Fruit fly (Drosophila melanogaster) whole organism, embryonic: Measurements from ENCODE around the gene CG16723.
A peak's percentile ranks its signal among the peaks of the same experiment; 100 is the strongest.

Source experiments
- Ada2b ChIP-seq: fragments of 200-800 bp; sonication (Bioruptor generic); IDR thresholded peaks from 2 replicates; pipeline ENCODE4 v1.3.6; 2022; ENCODE audit warnings: missing biosample characterization, missing genetic modification characterization
- Aef1 ChIP-seq: fragments of 200-800 bp; sonication (Bioruptor generic); IDR thresholded peaks from 3 replicates; pipeline ENCODE4 v1.3.6; 2022; ENCODE audit warnings: missing biosample characterization, missing genetic modification characterization
- Asciz ChIP-seq: fragments of 200-800 bp; sonication (Bioruptor generic); optimal IDR thresholded peaks from 2 replicates; lab custom pipeline; 2017; ENCODE audit warnings: missing biosample characterization, mild to moderate bottlenecking, missing genetic modification characterization, missing genetic modification reagents
- BtbVII ChIP-seq: fragments of 200-800 bp; sonication (Bioruptor generic); optimal IDR thresholded peaks from 3 replicates; lab custom pipeline; 2017; ENCODE audit warnings: missing biosample characterization, mild to moderate bottlenecking, missing genetic modification characterization
- CG10147 ChIP-seq: fragments of 200-800 bp; sonication (Bioruptor generic); optimal IDR thresholded peaks from 2 replicates; lab custom pipeline; 2019; ENCODE audit warnings: missing biosample characterization, mild to moderate bottlenecking, missing genetic modification characterization, moderate library complexity
- CG11398 ChIP-seq: fragments of 200-800 bp; sonication (Bioruptor generic); optimal IDR thresholded peaks from 2 replicates; lab custom pipeline; 2016; ENCODE audit warnings: missing biosample characterization, missing genetic modification characterization
- CG11504 ChIP-seq: fragments of 200-800 bp; sonication (Bioruptor generic); optimal IDR thresholded peaks from 3 replicates; lab custom pipeline; 2019; ENCODE audit warnings: missing biosample characterization, mild to moderate bottlenecking, missing genetic modification characterization, moderate library complexity
- CG13287 ChIP-seq: fragments of 200-800 bp; sonication (Bioruptor generic); IDR thresholded peaks from 2 replicates; pipeline ENCODE4 v1.3.6; 2022; ENCODE audit warnings: missing biosample characterization, missing genetic modification characterization; ENCODE audit not compliant: partially characterized antibody
- CG13624 ChIP-seq: fragments of 200-800 bp; sonication (Bioruptor generic); optimal IDR thresholded peaks from 2 replicates; lab custom pipeline; 2016; ENCODE audit warnings: missing biosample characterization, missing genetic modification characterization
- CG14014 ChIP-seq: fragments of 200-800 bp; sonication (Bioruptor generic); IDR thresholded peaks from 2 replicates; pipeline ENCODE4 v1.3.6; 2022; ENCODE audit warnings: missing biosample characterization, missing genetic modification characterization
- CG14860 ChIP-seq: fragments of 200-800 bp; sonication (Bioruptor generic); IDR thresholded peaks from 3 replicates; pipeline ENCODE4 v1.3.6; 2022; ENCODE audit warnings: missing biosample characterization, missing genetic modification characterization; ENCODE audit not compliant: partially characterized antibody
- CG17385 ChIP-seq: fragments of 200-800 bp; sonication (Bioruptor generic); optimal IDR thresholded peaks from 3 replicates; lab custom pipeline; 2018; ENCODE audit warnings: missing biosample characterization, mild to moderate bottlenecking, missing genetic modification characterization
- CG18262 ChIP-seq: fragments of 200-800 bp; optimal IDR thresholded peaks from 3 replicates; lab custom pipeline; 2019; ENCODE audit warnings: missing biosample characterization, mild to moderate bottlenecking, missing genetic modification characterization, moderate library complexity
- CG18599 ChIP-seq: fragments of 200-800 bp; sonication (Bioruptor generic); optimal IDR thresholded peaks from 3 replicates; lab custom pipeline; 2017; ENCODE audit warnings: missing biosample characterization, missing genetic modification characterization, mild to moderate bottlenecking, moderate library complexity, missing genetic modification reagents
- CG31365 ChIP-seq: fragments of 200-800 bp; sonication (Bioruptor generic); optimal IDR thresholded peaks from 2 replicates; lab custom pipeline; 2018; ENCODE audit warnings: missing biosample characterization, mild to moderate bottlenecking, missing genetic modification characterization
- CG3281 ChIP-seq: fragments of 200-800 bp; sonication (Bioruptor generic); optimal IDR thresholded peaks from 3 replicates; lab custom pipeline; 2017; ENCODE audit warnings: missing biosample characterization, mild to moderate bottlenecking, missing genetic modification characterization
- CG6813 ChIP-seq: fragments of 200-800 bp; sonication (Bioruptor generic); optimal IDR thresholded peaks from 2 replicates; lab custom pipeline; 2017; ENCODE audit warnings: missing biosample characterization, missing genetic modification characterization, mild to moderate bottlenecking, moderate library complexity, missing genetic modification reagents
- CG7372 ChIP-seq: fragments of 200-800 bp; sonication (Bioruptor generic); IDR thresholded peaks from 2 replicates; pipeline ENCODE4 v1.3.6; 2022; ENCODE audit warnings: missing biosample characterization, missing genetic modification characterization
- CG7928 ChIP-seq: fragments of 200-800 bp; sonication (Bioruptor generic); optimal IDR thresholded peaks from 2 replicates; lab custom pipeline; 2017; ENCODE audit warnings: missing biosample characterization, mild to moderate bottlenecking, missing genetic modification characterization
- CG9215 ChIP-seq: fragments of 200-800 bp; sonication (Bioruptor generic); IDR thresholded peaks from 2 replicates; pipeline ENCODE4 v1.3.6; 2022; ENCODE audit warnings: missing biosample characterization, missing genetic modification characterization
- CG9727 ChIP-seq: fragments of 200-800 bp; sonication (Bioruptor generic); optimal IDR thresholded peaks from 3 replicates; lab custom pipeline; 2017; ENCODE audit warnings: missing biosample characterization, mild to moderate bottlenecking, missing genetic modification characterization
- Camta ChIP-seq: fragments of 200-800 bp; sonication (Bioruptor generic); optimal IDR thresholded peaks from 2 replicates; lab custom pipeline; 2016; ENCODE audit warnings: missing biosample characterization, missing genetic modification characterization
- CoRest ChIP-seq: fragments of 200-800 bp; sonication (Bioruptor generic); optimal IDR thresholded peaks from 3 replicates; lab custom pipeline; 2018; ENCODE audit warnings: missing biosample characterization, mild to moderate bottlenecking, missing genetic modification characterization, moderate library complexity
- D19B ChIP-seq: fragments of 200-800 bp; sonication (Bioruptor generic); optimal IDR thresholded peaks from 2 replicates; lab custom pipeline; 2017; ENCODE audit warnings: missing biosample characterization, mild to moderate bottlenecking, missing genetic modification characterization
- Fer3 ChIP-seq: fragments of 200-800 bp; sonication (Bioruptor generic); optimal IDR thresholded peaks from 2 replicates; lab custom pipeline; 2018; ENCODE audit warnings: missing biosample characterization, mild to moderate bottlenecking, missing genetic modification characterization, moderate library complexity
- HLH3B ChIP-seq: fragments of 200-800 bp; sonication (Bioruptor generic); IDR thresholded peaks from 2 replicates; pipeline ENCODE4 v1.3.6; 2022; ENCODE audit warnings: missing biosample characterization, missing genetic modification characterization
- Hsf ChIP-seq: fragments of 200-800 bp; sonication (Bioruptor generic); optimal IDR thresholded peaks from 3 replicates; lab custom pipeline; 2016; ENCODE audit warnings: missing biosample characterization, missing genetic modification characterization
- MTF-1 ChIP-seq: fragments of 200-800 bp; sonication (Bioruptor generic); optimal IDR thresholded peaks from 2 replicates; lab custom pipeline; 2018; ENCODE audit warnings: missing biosample characterization, mild to moderate bottlenecking, missing genetic modification characterization, borderline replicate concordance
- Meics ChIP-seq: fragments of 200-800 bp; sonication (Bioruptor generic); optimal IDR thresholded peaks from 2 replicates; lab custom pipeline; 2017; ENCODE audit warnings: missing biosample characterization, mild to moderate bottlenecking, missing genetic modification characterization
- NC2β ChIP-seq: fragments of 200-800 bp; sonication (Bioruptor generic); optimal IDR thresholded peaks from 2 replicates; lab custom pipeline; 2016; ENCODE audit warnings: missing biosample characterization, missing genetic modification characterization
- Ptx1 ChIP-seq: fragments of 200-800 bp; sonication (Bioruptor generic); IDR thresholded peaks from 2 replicates; pipeline ENCODE4 v1.3.6; 2022; ENCODE audit warnings: missing biosample characterization, missing genetic modification characterization
- Xbp1 ChIP-seq: fragments of 200-800 bp; sonication (Bioruptor generic); optimal IDR thresholded peaks from 3 replicates; lab custom pipeline; 2016; ENCODE audit warnings: missing biosample characterization, mild to moderate bottlenecking, missing genetic modification characterization
- croc ChIP-seq: fragments of 200-800 bp; sonication (Bioruptor generic); conservative IDR thresholded peaks from 3 replicates; pipeline ENCODE4 v1.3.6; 2022; ENCODE audit warnings: missing biosample characterization, missing genetic modification characterization
- dmrt99B ChIP-seq: fragments of 200-800 bp; sonication (Bioruptor generic); optimal IDR thresholded peaks from 2 replicates; lab custom pipeline; 2018; ENCODE audit warnings: missing biosample characterization, mild to moderate bottlenecking, missing genetic modification characterization, moderate library complexity
- ftz-f1 ChIP-seq: fragments of 200-800 bp; sonication (Bioruptor generic); optimal IDR thresholded peaks from 2 replicates; lab custom pipeline; 2016; ENCODE audit warnings: missing biosample characterization, missing genetic modification characterization
- gem ChIP-seq: fragments of 200-800 bp; sonication (Bioruptor generic); optimal IDR thresholded peaks from 2 replicates; lab custom pipeline; 2019; ENCODE audit warnings: missing biosample characterization, mild to moderate bottlenecking, missing genetic modification characterization, moderate library complexity
- gfzf ChIP-seq: fragments of 200-800 bp; sonication (Bioruptor generic); optimal IDR thresholded peaks from 2 replicates; lab custom pipeline; 2016; ENCODE audit warnings: missing biosample characterization, mild to moderate bottlenecking, missing genetic modification characterization, moderate library complexity
- ind ChIP-seq: fragments of 200-800 bp; sonication (Bioruptor generic); optimal IDR thresholded peaks from 3 replicates; lab custom pipeline; 2016; ENCODE audit warnings: missing biosample characterization, missing genetic modification characterization
- lab ChIP-seq: fragments of 200-800 bp; sonication (Bioruptor generic); optimal IDR thresholded peaks from 3 replicates; lab custom pipeline; 2017; ENCODE audit warnings: missing biosample characterization, missing genetic modification characterization, mild to moderate bottlenecking, moderate library complexity, missing genetic modification reagents
- maf-S ChIP-seq: fragments of 200-800 bp; sonication (Bioruptor generic); optimal IDR thresholded peaks from 2 replicates; lab custom pipeline; 2016; ENCODE audit warnings: missing biosample characterization, missing genetic modification characterization
- ranshi ChIP-seq: fragments of 200-800 bp; sonication (Bioruptor generic); IDR thresholded peaks from 2 replicates; pipeline ENCODE4 v1.3.6; 2022; ENCODE audit warnings: missing biosample characterization, missing genetic modification characterization
- row ChIP-seq: fragments of 200-800 bp; sonication (Bioruptor generic); IDR thresholded peaks from 3 replicates; pipeline ENCODE4 v1.3.6; 2022; ENCODE audit warnings: missing biosample characterization, missing genetic modification characterization
- schlank ChIP-seq: fragments of 200-800 bp; sonication (Bioruptor generic); optimal IDR thresholded peaks from 2 replicates; lab custom pipeline; 2018; ENCODE audit warnings: missing biosample characterization, mild to moderate bottlenecking, missing genetic modification characterization
- sens ChIP-seq: fragments of 200-800 bp; sonication (Bioruptor generic); peaks from one replicate; lab custom pipeline; 2016; ENCODE audit warnings: missing biosample characterization, missing genetic modification characterization
- so ChIP-seq: fragments of 200-800 bp; sonication (Bioruptor generic); IDR thresholded peaks from 3 replicates; pipeline ENCODE4 v1.3.6; 2022; ENCODE audit warnings: missing biosample characterization, missing genetic modification characterization
- sob ChIP-seq: fragments of 200-800 bp; sonication (Bioruptor generic); IDR thresholded peaks from 2 replicates; pipeline ENCODE4 v1.3.6; 2022; ENCODE audit warnings: missing biosample characterization, missing genetic modification characterization
- tgo ChIP-seq: fragments of 200-800 bp; sonication (Bioruptor generic); IDR thresholded peaks from 3 replicates; pipeline ENCODE4 v1.3.6; 2022; ENCODE audit warnings: missing biosample characterization, missing genetic modification characterization
- vvl ChIP-seq: fragments of 200-800 bp; sonication (Bioruptor generic); IDR thresholded peaks from 2 replicates; pipeline ENCODE4 v1.3.6; 2022; ENCODE audit warnings: missing biosample characterization, missing genetic modification characterization
- wdn ChIP-seq: fragments of 200-800 bp; sonication (Bioruptor generic); IDR thresholded peaks from 2 replicates; pipeline ENCODE4 v1.3.6; 2022; ENCODE audit warnings: missing biosample characterization, missing genetic modification characterization
- wek ChIP-seq: fragments of 200-800 bp; sonication (Bioruptor generic); optimal IDR thresholded peaks from 3 replicates; lab custom pipeline; 2018; ENCODE audit warnings: missing biosample characterization, mild to moderate bottlenecking, missing genetic modification characterization, moderate library complexity

CG16723 gene

DNA sequence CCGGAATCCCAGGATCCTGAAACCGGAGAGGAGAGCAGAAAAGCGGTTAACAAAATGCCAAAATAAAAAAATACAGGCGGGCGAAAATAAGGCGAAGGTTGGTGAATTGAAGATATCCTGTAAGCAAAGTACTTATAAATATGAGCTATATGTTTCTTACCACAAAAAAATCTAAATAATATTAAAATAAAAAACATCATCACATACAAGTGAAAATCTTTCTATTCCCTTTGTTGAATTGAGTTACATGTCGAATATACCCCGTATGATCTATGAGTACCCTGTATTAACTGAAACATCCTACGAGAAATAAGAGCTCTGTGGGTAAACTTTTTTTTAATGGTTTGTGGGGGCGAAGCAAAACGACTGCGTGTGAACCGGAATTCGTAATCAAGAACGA, 16.0 kb upstream of the CG16723 start (continued):
- TF ChIP-seq Fer3 (tag; lab: Kevin White, UChicago) (peak; percentile 32), CG17385 (GFP tag; lab: Kevin White, UChicago) (peak; percentile 24), Camta (GFP tag; lab: Kevin White, UChicago) (no peak), tgo (GFP tag; lab: Robert Waterston, UW) (peak; percentile 31; the same call in 1 of the 3 replicates), Hsf (GFP tag; lab: Kevin White, UChicago) (no peak), sob (GFP tag; lab: Robert Waterston, UW) (no peak), CG7372 (no peak), ftz-f1 (GFP tag; lab: Kevin White, UChicago) (no peak), CG13287 (GFP tag; lab: Robert Waterston, UW) (no peak), CG10147 (GFP tag; lab: Kevin White, UChicago) (peak; percentile 35), CG11504 (peak; percentile 55), vvl (GFP tag; lab: Robert Waterston, UW) (0 out of 2 replicates have a peak, but pooled peaks have one; percentile 35), CG14014 (GFP tag; lab: Robert Waterston, UW) (peak; percentile 59), row (peak; percentile 63; the same call in 2 of the 3 replicates), ind (GFP tag; lab: Kevin White, UChicago) (peak; percentile 24), CG9215 (GFP tag; lab: Robert Waterston, UW) (peak; percentile 13; the same call in 1 of the 2 replicates), CG14860 (no peak), CG9727 (GFP tag; lab: Kevin White, UChicago) (peak; percentile 19), schlank (no peak), gem (tag; lab: Kevin White, UChicago) (peak; percentile 44), CG31365 (tag; lab: Kevin White, UChicago) (no peak), Asciz (GFP tag; lab: Kevin White, UChicago) (no peak), so (GFP tag; lab: Robert Waterston, UW) (0 out of 3 replicates have a peak, but pooled peaks have one; percentile 9), Aef1 (GFP tag; lab: Robert Waterston, UW) (0 out of 3 replicates have a peak, but pooled peaks have one; percentile 14), croc (GFP tag; lab: Robert Waterston, UW) (no peak), CG6813 (GFP tag; lab: Kevin White, UChicago) (peak; percentile 15), Meics (GFP tag; lab: Kevin White, UChicago) (peak; percentile 57), Ada2b (0 out of 2 replicates have a peak, but pooled peaks have one; percentile 38), Ptx1 (GFP tag; lab: Robert Waterston, UW) (peak; percentile 43), maf-S (GFP tag; lab: Kevin White, UChicago) (no peak), CG11398 (GFP tag; lab: Kevin White, UChicago) (no peak), CoRest (tag; lab: Kevin White, UChicago) (peak; percentile 30), sens (GFP tag; lab: Kevin White, UChicago) (peak; percentile 54), dmrt99B (peak; percentile 56), gfzf (GFP tag; lab: Kevin White, UChicago) (no peak), wek (GFP tag; lab: Kevin White, UChicago) (no peak), CG18599 (GFP tag; lab: Kevin White, UChicago) (peak; percentile 82), BtbVII (GFP tag; lab: Kevin White, UChicago) (peak; percentile 22), D19B (GFP tag; lab: Kevin White, UChicago) (peak; percentile 67), MTF-1 (GFP tag; lab: Kevin White, UChicago) (no peak), CG7928 (GFP tag; lab: Kevin White, UChicago) (no peak), CG3281 (GFP tag; lab: Kevin White, UChicago) (peak; percentile 40), NC2β (GFP tag; lab: Kevin White, UChicago) (no peak), lab (GFP tag; lab: Kevin White, UChicago) (peak; percentile 71), CG18262 (tag; lab: Kevin White, UChicago) (no peak), wdn (GFP tag; lab: Robert Waterston, UW) (no peak), Xbp1 (GFP tag; lab: Kevin White, UChicago) (no peak), HLH3B (peak; percentile 35; the same call in 1 of the 2 replicates), CG13624 (no peak), ranshi (GFP tag; lab: Robert Waterston, UW) (0 out of 2 replicates have a peak, but pooled peaks have one; percentile 35)
